Fruit fly (Drosophila melanogaster): ENCODE data around the gene bnk.

Gene bnk

DNA sequence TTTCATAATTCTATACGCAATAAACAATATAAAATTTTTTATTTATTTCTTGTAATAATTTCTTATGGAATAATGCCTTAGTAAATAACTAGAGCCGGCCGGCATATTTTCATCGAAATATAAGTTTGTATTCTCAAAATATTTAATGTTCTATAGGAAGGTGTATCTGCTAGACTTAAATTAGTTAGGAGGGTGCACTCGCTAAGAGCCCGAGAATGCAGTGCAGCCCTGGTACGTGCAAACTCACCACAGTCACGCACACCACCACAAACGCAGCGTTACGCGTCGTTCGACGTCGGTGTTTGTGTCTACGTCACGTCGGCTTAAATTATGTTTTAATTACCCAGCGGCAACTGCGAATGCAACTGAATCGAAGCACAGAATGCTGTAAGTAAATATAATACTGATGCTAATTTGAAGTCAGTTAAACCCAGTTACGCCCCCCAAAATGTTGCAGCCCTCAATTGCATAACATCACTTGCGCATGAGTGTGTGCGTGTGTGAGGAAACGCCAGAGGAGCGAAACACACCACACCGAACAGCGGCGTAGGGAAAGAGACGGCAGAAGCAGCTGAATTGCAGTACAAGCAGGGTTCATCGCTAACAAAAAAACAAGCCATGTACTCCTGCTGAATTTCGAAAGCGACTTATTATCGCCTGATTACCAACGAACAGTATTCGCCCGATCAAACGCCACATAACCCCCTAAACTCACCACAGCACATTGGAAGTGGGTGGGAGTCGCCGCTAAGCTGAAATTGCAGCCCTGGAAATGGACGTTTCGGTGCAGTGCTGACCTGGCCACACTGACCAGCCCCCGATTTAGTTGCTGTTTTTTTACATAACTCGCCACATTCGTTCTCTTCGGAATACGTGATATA is 27.5 kb downstream of the bnk start, which contains the start of gene CG12054 (continued):
- TF ChIP-seq CG42726 (GFP tag; IDR thresholded peaks at IDR 0.05; ENCODE audit: partially characterized antibody) (no peak), caup (GFP tag; optimal IDR thresholded peaks at IDR 0.05; ENCODE audit: severe bottlenecking) (no peak), tap (tag; optimal IDR thresholded peaks at IDR 0.05) (no peak), CG4424 (GFP tag; optimal IDR thresholded peaks at IDR 0.05) (no peak), her (GFP tag; optimal IDR thresholded peaks at IDR 0.05) (no peak), Dip2 (GFP tag; IDR thresholded peaks at IDR 0.05) (no peak), repo (GFP tag; optimal IDR thresholded peaks at IDR 0.05) (no peak), CG7928 (GFP tag; optimal IDR thresholded peaks at IDR 0.05) (peak; percentile 96)

DNA sequence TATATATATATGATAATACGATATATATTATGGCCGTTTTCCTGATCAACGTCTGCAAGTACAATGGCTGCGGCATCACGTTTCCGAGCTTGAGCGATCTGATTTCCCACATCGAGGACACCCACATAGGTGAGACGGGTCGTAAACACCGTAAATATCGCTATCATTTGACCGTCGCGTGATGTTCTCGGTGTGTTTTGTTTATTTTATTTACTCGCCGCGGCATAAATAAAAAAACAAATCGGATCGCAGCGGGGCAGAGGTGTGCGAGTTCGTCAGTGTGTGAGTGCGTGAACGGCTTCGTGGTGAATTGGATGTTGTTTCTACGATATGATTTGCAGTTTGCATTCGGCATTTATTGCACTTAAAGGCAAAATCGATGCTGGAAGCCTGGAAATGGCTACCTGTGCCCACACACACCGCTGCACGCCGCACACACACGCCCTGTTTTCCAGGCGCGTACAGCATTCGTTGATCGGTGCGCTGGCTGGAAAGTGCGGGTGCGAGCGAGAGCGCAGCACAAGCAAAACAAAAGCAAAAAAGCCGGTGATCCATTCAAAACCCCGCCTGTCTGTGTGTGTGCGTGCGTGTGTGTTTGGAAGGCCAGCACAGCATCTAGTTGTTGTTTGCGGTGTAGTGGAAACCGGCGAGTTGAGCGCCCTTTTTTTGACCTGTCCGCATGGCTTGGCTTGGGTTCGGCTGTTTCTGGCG is 28.3 kb downstream of the bnk start:
- TF ChIP-seq fd64A (GFP tag; optimal IDR thresholded peaks at IDR 0.05) (peak; percentile 41), sens (GFP tag) (peak; percentile 77), CG17568 (GFP tag; optimal IDR thresholded peaks at IDR 0.05) (no peak), CG3065 (GFP tag; optimal IDR thresholded peaks at IDR 0.05) (no peak), sug (tag; optimal IDR thresholded peaks at IDR 0.05) (peak; percentile 5), CG12219 (GFP tag; optimal IDR thresholded peaks at IDR 0.05) (no peak), Vsx1 (GFP tag; optimal IDR thresholded peaks at IDR 0.05) (peak; percentile 14), Jarid2 (GFP tag; optimal IDR thresholded peaks at IDR 0.05) (no peak), corto (GFP tag; optimal IDR thresholded peaks at IDR 0.05) (peak; percentile 38), CG4282 (GFP tag; optimal IDR thresholded peaks at IDR 0.05) (no peak), bsh (GFP tag; optimal IDR thresholded peaks at IDR 0.05) (peak in 1 of 2 experiments; percentile 82), nom (GFP tag; optimal IDR thresholded peaks at IDR 0.05) (peak; percentile 91), Fer1 (GFP tag; optimal IDR thresholded peaks at IDR 0.05) (peak; percentile 31), CG1832 (GFP tag; optimal IDR thresholded peaks at IDR 0.05) (peak; percentile 85), CG11456 (GFP tag; IDR thresholded peaks at IDR 0.05) (no peak), ac (GFP tag; optimal IDR thresholded peaks at IDR 0.05) (no peak), CG12744 (GFP tag; optimal IDR thresholded peaks at IDR 0.05) (no peak), br (optimal IDR thresholded peaks at IDR 0.05) (no peak), CG6689 (GFP tag; IDR thresholded peaks at IDR 0.05) (no peak), CG18011 (GFP tag; optimal IDR thresholded peaks at IDR 0.05) (no peak), Dll (GFP tag; IDR thresholded peaks at IDR 0.05; ENCODE audit: partially characterized antibody) (no peak), aop (GFP tag; IDR thresholded peaks at IDR 0.05) (no peak), CG16779 (GFP tag; IDR thresholded peaks at IDR 0.05) (no peak), CG4707 (GFP tag; optimal IDR thresholded peaks at IDR 0.05) (no peak), CG12659 (GFP tag; optimal IDR thresholded peaks at IDR 0.05) (peak; percentile 20), CG7987 (GFP tag; optimal IDR thresholded peaks at IDR 0.05) (peak; percentile 89), CG4328 (GFP tag; optimal IDR thresholded peaks at IDR 0.05) (peak; percentile 39), jigr1 (GFP tag; IDR thresholded peaks at IDR 0.05) (no peak), Ssrp (tag; optimal IDR thresholded peaks at IDR 0.05) (no peak), nerfin-1 (tag; optimal IDR thresholded peaks at IDR 0.05) (no peak), odd (GFP tag; optimal IDR thresholded peaks at IDR 0.05) (peak; percentile 3), Hand (GFP tag; optimal IDR thresholded peaks at IDR 0.05) (no peak), ttk (GFP tag; IDR thresholded peaks at IDR 0.05) (no peak), CG9215 (GFP tag; IDR thresholded peaks at IDR 0.05) (no peak), tup (GFP tag; optimal IDR thresholded peaks at IDR 0.05) (no peak), CG42726 (GFP tag; IDR thresholded peaks at IDR 0.05; ENCODE audit: partially characterized antibody) (no peak), CG9876 (GFP tag; optimal IDR thresholded peaks at IDR 0.05) (no peak), phol (tag; optimal IDR thresholded peaks at IDR 0.05) (no peak), CG3163 (GFP tag; optimal IDR thresholded peaks at IDR 0.05) (no peak)
